Worm (Caenorhabditis elegans) whole organism, L4 larva: Measurements from ENCODE around the gene F23G4.1.

Source experiments
- D1046.2 ChIP-seq: fragments of 200-800 bp; sonication (Bioruptor generic); IDR thresholded peaks from 2 replicates; pipeline ENCODE4 v1.3.6; 2022; ENCODE audit warnings: missing genetic modification characterization, missing compliant biosample characterization
- R02D3.7 ChIP-seq: fragments of 150-350 bp; sonication (generic microtip); optimal IDR thresholded peaks from 3 replicates; lab custom pipeline; 2014; ENCODE audit warnings: missing biosample characterization, missing genetic modification characterization
- Y48G9A.11 ChIP-seq: fragments of 200-800 bp; sonication (Bioruptor generic); IDR thresholded peaks from 2 replicates; pipeline ENCODE4 v1.3.6; 2022; ENCODE audit warnings: missing genetic modification reagents, missing genetic modification characterization, missing compliant biosample characterization
- ZK337.2 ChIP-seq: fragments of 200-800 bp; sonication (Bioruptor generic); IDR thresholded peaks from 2 replicates; pipeline ENCODE4 v1.3.6; 2022; ENCODE audit warnings: missing genetic modification reagents, missing genetic modification characterization, missing compliant biosample characterization
- ceh-28 ChIP-seq: fragments of 150-350 bp; optimal IDR thresholded peaks from 2 replicates; lab custom pipeline; 2014; ENCODE audit warnings: missing biosample characterization, missing genetic modification reagents, missing genetic modification characterization
- ces-1 ChIP-seq: fragments of 150-350 bp; sonication (generic microtip); optimal IDR thresholded peaks from 4 replicates; lab custom pipeline; 2014; ENCODE audit warnings: missing biosample characterization, missing genetic modification reagents, missing genetic modification characterization
- ctbp-1 ChIP-seq: fragments of 200-800 bp; sonication (Bioruptor generic); IDR thresholded peaks from 2 replicates; pipeline ENCODE4 v1.3.6; 2022; ENCODE audit warnings: missing genetic modification reagents, missing genetic modification characterization, missing compliant biosample characterization
- daf-16 ChIP-seq, 3 experiments: sonication (generic microtip); optimal IDR thresholded peaks; 2 replicates each; lab custom pipeline; 2016 to 2017; ENCODE audit warnings: missing genetic modification characterization in 3 of 3, missing genetic modification reagents in 3 of 3, mild to moderate bottlenecking in 2 of 3, missing compliant biosample characterization in 2 of 3, missing biosample characterization in 1 of 3, moderate library complexity in 1 of 3
- daf-19 ChIP-seq: fragments of 200-800 bp; sonication (Bioruptor generic); conservative IDR thresholded peaks from 2 replicates; pipeline ENCODE4 v1.3.6; 2022; ENCODE audit warnings: missing genetic modification characterization, missing compliant biosample characterization
- dmd-6 ChIP-seq: fragments of 200-800 bp; sonication (Bioruptor generic); IDR thresholded peaks from 2 replicates; pipeline ENCODE4 v1.3.6; 2022; ENCODE audit warnings: missing genetic modification reagents, missing genetic modification characterization, missing compliant biosample characterization
- dmd-8 ChIP-seq: fragments of 200-800 bp; sonication (Bioruptor generic); IDR thresholded peaks from 2 replicates; pipeline ENCODE4 v1.3.6; 2022; ENCODE audit warnings: missing genetic modification characterization, missing compliant biosample characterization
- dve-1 ChIP-seq: sonication (generic microtip); optimal IDR thresholded peaks from 2 replicates; lab custom pipeline; 2017; ENCODE audit warnings: antibody characterized with exemption, mild to moderate bottlenecking, missing genetic modification characterization, missing compliant biosample characterization; ENCODE audit not compliant: insufficient read depth
- fkh-10 ChIP-seq: fragments of 150-350 bp; optimal IDR thresholded peaks from 2 replicates; lab custom pipeline; 2014; ENCODE audit warnings: missing biosample characterization, missing genetic modification reagents, missing genetic modification characterization
- hlh-11 ChIP-seq: fragments of 200-800 bp; sonication (Bioruptor generic); optimal IDR thresholded peaks from 2 replicates; lab custom pipeline; 2018; ENCODE audit warnings: mild to moderate bottlenecking, missing genetic modification characterization, missing compliant biosample characterization
- hlh-30 ChIP-seq: sonication (generic microtip); optimal IDR thresholded peaks from 2 replicates; lab custom pipeline; 2017; ENCODE audit warnings: antibody characterized with exemption, mild to moderate bottlenecking, missing genetic modification characterization, missing compliant biosample characterization; ENCODE audit not compliant: insufficient read depth
- hmg-1.1 ChIP-seq: fragments of 200-800 bp; sonication (Bioruptor generic); IDR thresholded peaks from 2 replicates; pipeline ENCODE4 v1.3.6; 2022; ENCODE audit warnings: missing genetic modification reagents, missing genetic modification characterization, missing compliant biosample characterization
- lin-1 ChIP-seq: fragments of 200-800 bp; sonication (Bioruptor generic); IDR thresholded peaks from 2 replicates; pipeline ENCODE4 v1.3.6; 2022; ENCODE audit warnings: missing genetic modification reagents, missing genetic modification characterization, missing compliant biosample characterization
- lin-29 ChIP-seq: fragments of 200-800 bp; sonication (Bioruptor generic); IDR thresholded peaks from 2 replicates; pipeline ENCODE4 v1.3.6; 2022; ENCODE audit warnings: missing genetic modification reagents, missing genetic modification characterization, missing compliant biosample characterization
- lsy-2 ChIP-seq, 2 experiments: fragments of 150-350 bp in 1 of 2; sonication (generic microtip) in 1 of 2; optimal IDR thresholded peaks; 2 replicates each; lab custom pipeline; 2014 to 2017; ENCODE audit warnings: missing biosample characterization in 2 of 2, missing genetic modification characterization in 2 of 2
- madf-5 ChIP-seq, 2 experiments: fragments of 200-800 bp; sonication (Bioruptor generic); IDR thresholded peaks; 2 replicates each; pipeline ENCODE4 v1.3.6; 2022; ENCODE audit warnings: missing compliant biosample characterization in 2 of 2, missing genetic modification characterization in 2 of 2
- madf-9 ChIP-seq: fragments of 200-800 bp; sonication (Bioruptor generic); conservative IDR thresholded peaks from 2 replicates; pipeline ENCODE4 v1.3.6; 2022; ENCODE audit warnings: missing genetic modification reagents, missing genetic modification characterization, missing compliant biosample characterization
- mes-2 ChIP-seq: sonication (generic microtip); optimal IDR thresholded peaks from 2 replicates; lab custom pipeline; 2016; ENCODE audit warnings: missing genotype, mild to moderate bottlenecking, missing genetic modification characterization, missing compliant biosample characterization; ENCODE audit not compliant: poor library complexity, severe bottlenecking
- mxl-2 ChIP-seq: fragments of 200-800 bp; sonication (Bioruptor generic); conservative IDR thresholded peaks from 2 replicates; pipeline ENCODE4 v1.3.6; 2022; ENCODE audit warnings: missing genetic modification reagents, missing genetic modification characterization, missing compliant biosample characterization
- mxl-3 ChIP-seq: fragments of 200-800 bp; sonication (Bioruptor generic); optimal IDR thresholded peaks from 2 replicates; lab custom pipeline; 2018; ENCODE audit warnings: mild to moderate bottlenecking, missing genetic modification characterization, missing compliant biosample characterization
- nhr-11 ChIP-seq: fragments of 150-350 bp; optimal IDR thresholded peaks from 2 replicates; lab custom pipeline; 2014; ENCODE audit warnings: missing biosample characterization, missing genetic modification characterization
- nhr-111 ChIP-seq: fragments of 200-800 bp; sonication (Bioruptor generic); optimal IDR thresholded peaks from 2 replicates; lab custom pipeline; 2018; ENCODE audit warnings: mild to moderate bottlenecking, missing genetic modification characterization, missing compliant biosample characterization
- nhr-237 ChIP-seq: sonication (generic microtip); optimal IDR thresholded peaks from 2 replicates; lab custom pipeline; 2017; ENCODE audit warnings: missing biosample characterization, missing genetic modification characterization
- nhr-25 ChIP-seq: sonication (generic microtip); optimal IDR thresholded peaks from 2 replicates; lab custom pipeline; 2017; ENCODE audit warnings: missing genetic modification characterization, mild to moderate bottlenecking, missing compliant biosample characterization, antibody characterized with exemption, moderate library complexity, borderline replicate concordance; ENCODE audit not compliant: insufficient read depth
- nhr-28 ChIP-seq: fragments of 150-350 bp; optimal IDR thresholded peaks from 2 replicates; lab custom pipeline; 2014; ENCODE audit warnings: missing biosample characterization, missing genetic modification characterization
- nhr-6 ChIP-seq: fragments of 150-350 bp; optimal IDR thresholded peaks from 2 replicates; lab custom pipeline; 2014; ENCODE audit warnings: missing biosample characterization, missing genetic modification characterization
- nhr-76 ChIP-seq: fragments of 150-350 bp; optimal IDR thresholded peaks from 2 replicates; lab custom pipeline; 2014; ENCODE audit warnings: missing biosample characterization, missing genetic modification characterization
- php-3 ChIP-seq: fragments of 200-800 bp; sonication (Bioruptor generic); IDR thresholded peaks from 2 replicates; pipeline ENCODE4 v1.3.6; 2022; ENCODE audit warnings: missing genetic modification reagents, missing genetic modification characterization, missing compliant biosample characterization
- pqm-1 ChIP-seq: sonication (generic microtip); optimal IDR thresholded peaks from 2 replicates; lab custom pipeline; 2017; ENCODE audit warnings: missing biosample characterization, missing genetic modification characterization
- sdz-12 ChIP-seq: fragments of 200-800 bp; sonication (Bioruptor generic); optimal IDR thresholded peaks from 2 replicates; lab custom pipeline; 2018; ENCODE audit warnings: mild to moderate bottlenecking, missing genetic modification characterization, missing compliant biosample characterization
- snpc-1.2 ChIP-seq: fragments of 200-800 bp; sonication (Bioruptor generic); IDR thresholded peaks from 2 replicates; pipeline ENCODE4 v1.3.6; 2022; ENCODE audit warnings: missing genetic modification reagents, missing genetic modification characterization, missing compliant biosample characterization
- unc-130 ChIP-seq: sonication (generic microtip); optimal IDR thresholded peaks from 2 replicates; lab custom pipeline; 2016; ENCODE audit warnings: missing genetic modification reagents, missing genetic modification characterization, missing compliant biosample characterization
- vab-7 ChIP-seq: fragments of 200-800 bp; sonication (Bioruptor generic); IDR thresholded peaks from 2 replicates; pipeline ENCODE4 v1.3.6; 2022; ENCODE audit warnings: missing genetic modification reagents, missing genetic modification characterization, missing compliant biosample characterization
- zag-1 ChIP-seq: fragments of 150-350 bp; optimal IDR thresholded peaks from 2 replicates; lab custom pipeline; 2014; ENCODE audit warnings: missing biosample characterization, missing genetic modification characterization
- zfp-3 ChIP-seq: fragments of 200-800 bp; sonication (Bioruptor generic); conservative IDR thresholded peaks from 2 replicates; pipeline ENCODE4 v1.3.6; 2022; ENCODE audit warnings: missing genetic modification reagents, missing genetic modification characterization, missing compliant biosample characterization
- zip-11 ChIP-seq: fragments of 200-800 bp; sonication (Bioruptor generic); IDR thresholded peaks from 2 replicates; pipeline ENCODE4 v1.3.6; 2022; ENCODE audit warnings: missing genetic modification characterization, missing compliant biosample characterization

F23G4.1 gene

DNA sequence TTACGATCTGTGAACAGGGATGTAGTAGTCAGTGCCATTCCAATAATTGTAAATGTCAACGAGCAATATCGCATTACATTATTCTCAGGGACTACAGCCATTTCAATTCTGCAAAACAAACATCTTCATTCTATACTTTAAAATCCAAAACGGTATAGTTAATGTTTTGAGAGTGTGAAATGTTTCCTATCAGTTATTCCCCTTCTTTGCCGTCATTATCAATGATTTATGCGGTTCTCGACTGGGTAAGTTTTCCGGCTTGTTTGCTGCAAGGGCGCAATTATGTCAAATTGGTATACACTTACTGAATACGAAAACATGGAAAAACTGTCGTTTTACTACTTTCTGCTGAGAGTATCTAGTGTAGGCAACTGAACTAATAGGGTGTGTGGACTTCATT is at the start of gene F23G4.1:
F23G4.1 (minus strand) TSS at position 101 of the 400 bp plus-strand sequence.
- no peak for TF ChIP-seq daf-16 (GFP tag; optimal IDR thresholded peaks at IDR 0.05; lab: Kevin White, UChicago)
- TF ChIP-seq daf-16 (tag; optimal IDR thresholded peaks at IDR 0.05; lab: Kevin White, UChicago): peak; percentile 45
- no peak for TF ChIP-seq lin-29 (GFP tag; lab: Robert Waterston, UW)

DNA sequence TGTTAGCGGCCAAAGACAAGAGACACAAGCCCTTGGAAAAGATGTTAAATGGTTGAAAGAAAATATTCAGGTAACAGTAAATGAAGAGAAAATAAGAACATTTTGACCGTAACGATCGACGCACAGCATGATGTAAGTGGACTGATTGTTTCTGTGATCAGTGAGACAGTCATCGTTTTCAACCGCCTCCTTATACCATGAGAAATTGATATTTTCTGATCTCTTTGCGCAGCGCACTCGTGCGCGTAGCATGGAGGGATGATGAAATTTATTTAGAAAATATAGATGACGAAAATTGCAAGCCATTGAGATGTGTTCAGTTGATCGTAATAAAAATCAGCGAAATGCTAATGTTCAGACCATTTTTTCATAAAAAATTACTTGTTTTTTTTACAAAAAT is 46.6 kb upstream of the F23G4.1 start:
- TF ChIP-seq D1046.2 (GFP tag; lab: Robert Waterston, UW): no peak
- peak; percentile 20 for TF ChIP-seq hlh-30 (tag; lab: Kevin White, UChicago)
- peak; percentile 4 for TF ChIP-seq nhr-28 (tag; lab: Kevin White, UChicago)
- TF ChIP-seq mxl-3 (GFP tag; lab: Kevin White, UChicago): peak; percentile 76
- TF ChIP-seq, all 104 proteins: peak for 3

DNA sequence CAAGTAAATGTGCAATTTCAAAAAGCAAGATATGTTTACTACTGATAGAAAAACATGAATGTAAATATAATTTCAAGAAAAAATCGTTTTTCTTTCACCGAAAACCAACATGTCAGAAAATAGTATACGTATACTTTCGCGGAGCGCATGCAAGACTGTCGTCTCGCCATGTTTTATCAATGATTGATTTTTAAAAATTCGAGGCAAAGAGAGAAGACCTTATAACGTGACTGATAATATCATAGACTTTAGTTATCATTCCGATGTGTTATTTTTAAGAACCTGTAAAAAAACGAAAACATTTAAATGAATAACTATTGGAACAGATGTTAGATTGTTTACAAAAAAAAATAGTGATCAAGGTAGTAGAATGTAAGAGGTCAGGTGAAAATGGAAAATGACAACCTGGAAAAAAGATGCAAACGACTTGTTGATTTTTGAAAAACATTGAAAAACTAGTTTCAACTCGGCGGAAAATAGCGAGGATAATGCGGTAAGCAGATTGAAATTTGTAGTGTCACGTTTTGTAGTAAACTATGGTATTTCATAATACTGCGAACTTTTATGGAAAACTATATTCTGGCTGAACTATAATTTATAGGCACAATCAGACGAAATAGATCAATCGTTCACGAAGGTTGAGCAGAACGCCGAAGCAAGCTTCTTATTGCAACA is 43.5 kb upstream of the F23G4.1 start:
- TF ChIP-seq nhr-28 (tag; lab: Kevin White, UChicago): peak; percentile 6
- TF ChIP-seq vab-7 (GFP tag; lab: Robert Waterston, UW): no peak
- peak; percentile 57 for TF ChIP-seq hlh-30 (tag; lab: Kevin White, UChicago)
- TF ChIP-seq dmd-6: peak; percentile 45; the same call in 1 of the 2 replicates
- TF ChIP-seq dve-1 (tag; lab: Kevin White, UChicago): peak; percentile 47
- no peak for TF ChIP-seq lin-1 (GFP tag; lab: Robert Waterston, UW)
- peak; percentile 50 for TF ChIP-seq hlh-11
- no peak for TF ChIP-seq daf-16 (GFP tag; optimal IDR thresholded peaks at IDR 0.05; lab: Kevin White, UChicago)
- TF ChIP-seq daf-16 (tag; optimal IDR thresholded peaks at IDR 0.05; lab: Kevin White, UChicago): peak; percentile 74
- no peak for TF ChIP-seq zag-1 (tag; lab: Kevin White, UChicago)
- peak; percentile 55 for TF ChIP-seq pqm-1 (tag; lab: Kevin White, UChicago)
- no peak for TF ChIP-seq php-3 (GFP tag; lab: Robert Waterston, UW)
- TF ChIP-seq madf-5 (GFP tag; IDR thresholded peaks at IDR 0.05; lab: Robert Waterston, UW): no peak
- no peak for TF ChIP-seq nhr-237

DNA sequence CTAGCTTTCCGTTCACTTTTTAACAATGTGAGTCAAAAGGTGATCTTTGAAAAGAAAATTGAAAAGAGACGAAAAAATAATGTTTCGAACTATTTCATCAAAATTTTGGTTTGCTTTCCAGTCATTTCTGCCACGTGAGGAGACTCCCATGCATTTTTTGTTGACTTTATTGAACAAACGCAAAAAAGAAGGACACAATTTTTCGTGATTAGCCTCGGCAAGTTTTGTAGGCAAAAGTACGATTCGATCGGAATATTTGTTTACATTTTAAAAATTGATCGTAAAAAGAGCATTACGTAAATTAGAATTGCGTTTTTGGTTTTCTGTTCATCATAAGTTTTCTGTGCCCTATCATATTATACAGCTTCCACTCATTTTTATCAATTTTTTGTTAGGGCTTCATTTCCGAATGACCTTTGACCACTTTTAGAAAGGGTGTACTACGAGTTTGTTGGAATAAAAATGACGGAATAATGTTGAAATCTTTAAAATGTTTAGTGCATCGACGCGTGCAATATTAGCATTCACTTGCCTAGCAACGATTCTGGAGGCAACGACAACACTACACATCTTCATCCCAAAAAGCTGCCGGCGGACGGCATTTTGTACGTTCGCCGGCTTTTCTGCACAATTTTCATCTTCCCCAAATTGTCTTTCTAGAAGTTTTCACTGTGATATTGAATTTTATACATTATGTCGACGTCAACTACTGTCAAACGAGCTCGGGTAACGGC is 42.1 kb upstream of the F23G4.1 start, which contains the start of gene C56E10.3:
C56E10.3 (plus strand) TSS at position 684 of the 734 bp plus-strand sequence.
- TF ChIP-seq dmd-8 (GFP tag; lab: Robert Waterston, UW) (no peak), nhr-76 (no peak), pqm-1 (tag; lab: Kevin White, UChicago) (peak; percentile 48), unc-130 (no peak), ctbp-1 (no peak), lin-1 (GFP tag; lab: Robert Waterston, UW) (no peak), vab-7 (GFP tag; lab: Robert Waterston, UW) (no peak), ZK337.2 (GFP tag; lab: Robert Waterston, UW) (no peak), madf-9 (GFP tag; lab: Robert Waterston, UW) (no peak), ceh-28 (tag; lab: Kevin White, UChicago) (no peak), R02D3.7 (tag; lab: Kevin White, UChicago) (no peak), nhr-6 (tag; lab: Kevin White, UChicago) (no peak), lin-29 (GFP tag; lab: Robert Waterston, UW) (no peak), Y48G9A.11 (no peak), sdz-12 (GFP tag; lab: Kevin White, UChicago) (no peak), ces-1 (GFP tag; lab: Kevin White, UChicago) (no peak), lsy-2 (tag; optimal IDR thresholded peaks at IDR 0.05; lab: Kevin White, UChicago) (peak in 1 of 2 experiments; percentile 21), mxl-3 (GFP tag; lab: Kevin White, UChicago) (no peak), nhr-25 (tag; lab: Kevin White, UChicago) (no peak), zip-11 (GFP tag; lab: Robert Waterston, UW) (no peak), mxl-2 (GFP tag; lab: Robert Waterston, UW) (no peak), zfp-3 (GFP tag; lab: Robert Waterston, UW) (no peak), snpc-1.2 (GFP tag; lab: Robert Waterston, UW) (no peak), nhr-11 (tag; lab: Kevin White, UChicago) (no peak), mes-2 (tag; lab: Kevin White, UChicago) (no peak), nhr-111 (GFP tag; lab: Kevin White, UChicago) (no peak), hmg-1.1 (no peak), fkh-10 (GFP tag; lab: Kevin White, UChicago) (no peak), daf-19 (GFP tag; lab: Robert Waterston, UW) (no peak)
